Fruit fly (Drosophila melanogaster) whole organism, pupa: ENCODE measurements around the gene mtDNA-helicase.

Experiments
- CG10348 ChIP-seq: fragments of 200-800 bp; sonication (Bioruptor generic); IDR thresholded peaks from 2 replicates; pipeline ENCODE4 v1.3.6; 2022; ENCODE audit warnings: missing biosample characterization, missing genetic modification characterization
- CG12605 ChIP-seq: fragments of 200-800 bp; sonication (Bioruptor generic); IDR thresholded peaks from 2 replicates; pipeline ENCODE4 v1.3.6; 2022; ENCODE audit warnings: missing biosample characterization, missing genetic modification characterization
- CG13204 ChIP-seq: fragments of 200-800 bp; sonication (Bioruptor generic); optimal IDR thresholded peaks from 2 replicates; lab custom pipeline; 2018; ENCODE audit warnings: missing biosample characterization, mild to moderate bottlenecking, missing genetic modification characterization, moderate library complexity
- CG14655 ChIP-seq: fragments of 200-800 bp; sonication (Bioruptor generic); optimal IDR thresholded peaks from 3 replicates; lab custom pipeline; 2017; ENCODE audit warnings: mild to moderate bottlenecking, missing biosample characterization, missing genetic modification reagents, missing genetic modification characterization
- CG15710 ChIP-seq: fragments of 200-800 bp; sonication (Bioruptor generic); optimal IDR thresholded peaks from 2 replicates; lab custom pipeline; 2018; ENCODE audit warnings: missing biosample characterization, mild to moderate bottlenecking, missing genetic modification characterization, moderate library complexity
- CG17806 ChIP-seq: fragments of 200-800 bp; sonication (Bioruptor generic); optimal IDR thresholded peaks from 2 replicates; lab custom pipeline; 2018; ENCODE audit warnings: missing biosample characterization, mild to moderate bottlenecking, missing genetic modification characterization, moderate library complexity
- CG32121 ChIP-seq: fragments of 200-800 bp; sonication (Bioruptor generic); IDR thresholded peaks from 2 replicates; pipeline ENCODE4 v1.3.6; 2022; ENCODE audit warnings: missing biosample characterization, missing genetic modification characterization
- CG34367 ChIP-seq: fragments of 200-800 bp; sonication (Bioruptor generic); optimal IDR thresholded peaks from 2 replicates; lab custom pipeline; 2018; ENCODE audit warnings: missing biosample characterization, mild to moderate bottlenecking, missing genetic modification characterization
- CG4496 ChIP-seq: fragments of 200-800 bp; sonication (Bioruptor generic); IDR thresholded peaks from 3 replicates; pipeline ENCODE4 v1.3.6; 2022; ENCODE audit warnings: missing biosample characterization, missing genetic modification characterization
- CG8159 ChIP-seq: fragments of 200-800 bp; sonication (Bioruptor generic); optimal IDR thresholded peaks from 3 replicates; lab custom pipeline; 2018; ENCODE audit warnings: missing biosample characterization, mild to moderate bottlenecking, missing genetic modification characterization, moderate library complexity
- CG8301 ChIP-seq: fragments of 200-800 bp; sonication (Bioruptor generic); optimal IDR thresholded peaks from 2 replicates; lab custom pipeline; 2018; ENCODE audit warnings: missing biosample characterization, mild to moderate bottlenecking, missing genetic modification characterization
- CG9948 ChIP-seq: fragments of 200-800 bp; sonication (Bioruptor generic); optimal IDR thresholded peaks from 2 replicates; lab custom pipeline; 2018; ENCODE audit warnings: missing biosample characterization, mild to moderate bottlenecking, missing genetic modification characterization, moderate library complexity
- D1 ChIP-seq: fragments of 200-800 bp; sonication (Bioruptor generic); optimal IDR thresholded peaks from 2 replicates; lab custom pipeline; 2018; ENCODE audit warnings: missing biosample characterization, mild to moderate bottlenecking, missing genetic modification characterization, moderate library complexity
- EcR ChIP-seq: fragments of 200-800 bp; sonication (Bioruptor generic); optimal IDR thresholded peaks from 3 replicates; lab custom pipeline; 2019; ENCODE audit warnings: missing biosample characterization, missing genetic modification characterization, mild to moderate bottlenecking, moderate library complexity, missing genetic modification reagents
- Ets98B ChIP-seq: fragments of 200-800 bp; sonication (Bioruptor generic); IDR thresholded peaks from 2 replicates; pipeline ENCODE4 v1.3.6; 2022; ENCODE audit warnings: missing biosample characterization, missing genetic modification characterization
- Pif1A ChIP-seq: fragments of 200-800 bp; sonication (Bioruptor generic); optimal IDR thresholded peaks from 3 replicates; lab custom pipeline; 2016; ENCODE audit warnings: missing biosample characterization, missing genetic modification characterization
- Pif1B ChIP-seq: fragments of 200-800 bp; sonication (Bioruptor generic); optimal IDR thresholded peaks from 3 replicates; lab custom pipeline; 2016; ENCODE audit warnings: missing biosample characterization, missing genetic modification characterization
- Snoo ChIP-seq: fragments of 200-800 bp; sonication (Bioruptor generic); optimal IDR thresholded peaks from 3 replicates; lab custom pipeline; 2017; ENCODE audit warnings: missing biosample characterization, mild to moderate bottlenecking, missing genetic modification characterization, inconsistent platforms
- fd96Ca ChIP-seq: fragments of 200-800 bp; sonication (Bioruptor generic); IDR thresholded peaks from 3 replicates; pipeline ENCODE4 v1.3.6; 2022; ENCODE audit warnings: missing biosample characterization, missing genetic modification characterization
- gl ChIP-seq: fragments of 200-800 bp; sonication (Bioruptor generic); optimal IDR thresholded peaks from 2 replicates; lab custom pipeline; 2018; ENCODE audit warnings: missing biosample characterization, mild to moderate bottlenecking, missing genetic modification characterization
- rn ChIP-seq: fragments of 200-800 bp; sonication (Bioruptor generic); IDR thresholded peaks from 2 replicates; pipeline ENCODE4 v1.3.6; 2022; ENCODE audit warnings: missing biosample characterization, missing genetic modification characterization

Gene mtDNA-helicase

dm6 chr2L:9915011-9915850 lies 22.0 kb upstream of the mtDNA-helicase start, which contains the start of gene yip2:
Gene yip2, plus strand, starts transcription at chr2L:9915253.
- TF ChIP-seq EcR (GFP tag; lab: Kevin White, UChicago) (peak; percentile 81), CG10348 (GFP tag; lab: Robert Waterston, UW) (no peak), rn (GFP tag; lab: Robert Waterston, UW) (peak; percentile 66; the same call in 1 of the 2 replicates), CG13204 (GFP tag; lab: Kevin White, UChicago) (peak; percentile 100), CG8159 (tag; lab: Kevin White, UChicago) (peak; percentile 93), gl (peak; percentile 100), Ets98B (peak; percentile 91), CG14655 (GFP tag; lab: Kevin White, UChicago) (peak; percentile 98), CG9948 (peak; percentile 77), D1 (tag; lab: Kevin White, UChicago) (peak; percentile 54), CG34367 (tag; lab: Kevin White, UChicago) (peak; percentile 94), CG15710 (tag; lab: Kevin White, UChicago) (peak; percentile 87), CG17806 (tag; lab: Kevin White, UChicago) (peak; percentile 89), Snoo (tag; lab: Kevin White, UChicago) (peak; percentile 98), CG4496 (GFP tag; lab: Robert Waterston, UW) (peak; percentile 92), CG8301 (tag; lab: Kevin White, UChicago) (peak; percentile 96), fd96Ca (GFP tag; lab: Robert Waterston, UW) (peak; percentile 92), Pif1B (GFP tag; lab: Kevin White, UChicago) (peak; percentile 99), CG12605 (GFP tag; lab: Robert Waterston, UW) (peak; percentile 97), CG32121 (GFP tag; lab: Robert Waterston, UW) (peak; percentile 96), Pif1A (peak; percentile 98)

dm6 chr2L:9912570-9913260 lies 19.5 kb upstream of the mtDNA-helicase start, which contains the start of the genes Etl1 and Srp54:
Gene Etl1, minus strand, starts transcription at chr2L:9912608.
Gene Srp54, plus strand, starts transcription at chr2L:9912911.
- TF ChIP-seq Ets98B: no peak
- no peak for TF ChIP-seq CG9948
- TF ChIP-seq, all 21 proteins: peak for 0

- TF ChIP-seq CG4496 (GFP tag; lab: Robert Waterston, UW) (peak; percentile 73), CG17806 (tag; lab: Kevin White, UChicago) (peak; percentile 5), fd96Ca (GFP tag; lab: Robert Waterston, UW) (peak; percentile 63; the same call in 2 of the 3 replicates), CG13204 (GFP tag; lab: Kevin White, UChicago) (no peak), Snoo (tag; lab: Kevin White, UChicago) (peak; percentile 10), CG8159 (tag; lab: Kevin White, UChicago) (no peak), Pif1B (GFP tag; lab: Kevin White, UChicago) (no peak), Ets98B (peak; percentile 76), CG15710 (tag; lab: Kevin White, UChicago) (no peak), D1 (tag; lab: Kevin White, UChicago) (no peak), Pif1A (peak; percentile 39), CG32121 (GFP tag; lab: Robert Waterston, UW) (peak; percentile 50; the same call in 1 of the 2 replicates), CG12605 (GFP tag; lab: Robert Waterston, UW) (0 out of 2 replicates have a peak, but pooled peaks have one; percentile 17), CG8301 (tag; lab: Kevin White, UChicago) (peak; percentile 0), gl (no peak)
These were observed 18.5 kb upstream of the mtDNA-helicase start for dm6 chr2L:9911783-9912182.

- TF ChIP-seq CG14655 (GFP tag; lab: Kevin White, UChicago): peak; percentile 17
- peak; percentile 8 for TF ChIP-seq CG13204 (GFP tag; lab: Kevin White, UChicago)
- TF ChIP-seq fd96Ca (GFP tag; lab: Robert Waterston, UW): no peak
- TF ChIP-seq Pif1A: peak; percentile 19
- no peak for TF ChIP-seq CG15710 (tag; lab: Kevin White, UChicago)
- TF ChIP-seq CG8301 (tag; lab: Kevin White, UChicago): peak; percentile 9
- no peak for TF ChIP-seq D1 (tag; lab: Kevin White, UChicago)
- TF ChIP-seq Pif1B (GFP tag; lab: Kevin White, UChicago): no peak
- TF ChIP-seq CG12605 (GFP tag; lab: Robert Waterston, UW): peak; percentile 65
- TF ChIP-seq gl: no peak
- no peak for TF ChIP-seq CG9948
- peak; percentile 51; the same call in 1 of the 2 replicates for TF ChIP-seq Ets98B
- no peak for TF ChIP-seq CG10348 (GFP tag; lab: Robert Waterston, UW)
- peak; percentile 21 for TF ChIP-seq Snoo (tag; lab: Kevin White, UChicago)
- TF ChIP-seq CG8159 (tag; lab: Kevin White, UChicago): peak; percentile 25
- TF ChIP-seq, all 21 proteins: peak for 8
These were observed 15.3 kb upstream of the mtDNA-helicase start, which contains the start of gene CG13124 for dm6 chr2L:9908468-9908967. Gene CG13124, minus strand, starts transcription at chr2L:9908633.
